Fruit fly (Drosophila melanogaster): ENCODE data around the gene Ptp10D.

The Ptp10D gene

dm6 chrX:11643227-11643626 lies 21.4 kb downstream of the Ptp10D start:
- TF ChIP-seq pan (optimal IDR thresholded peaks at IDR 0.05) = no peak
- TF ChIP-seq CG8478 (optimal IDR thresholded peaks at IDR 0.05) = no peak
- TF ChIP-seq Dll (optimal IDR thresholded peaks at IDR 0.05) = no peak
- no peak for TF ChIP-seq usp (GFP tag; optimal IDR thresholded peaks at IDR 0.05)
- no peak for TF ChIP-seq psq (optimal IDR thresholded peaks at IDR 0.05)
- no peak for TF ChIP-seq EcR (GFP tag; optimal IDR thresholded peaks at IDR 0.05)

- TF ChIP-seq CG8478 (optimal IDR thresholded peaks at IDR 0.05) (no peak), Dll (optimal IDR thresholded peaks at IDR 0.05) (no peak), usp (GFP tag; optimal IDR thresholded peaks at IDR 0.05) (no peak), pan (optimal IDR thresholded peaks at IDR 0.05) (no peak), psq (optimal IDR thresholded peaks at IDR 0.05) (no peak), EcR (GFP tag; optimal IDR thresholded peaks at IDR 0.05) (no peak)
These were observed 22.8 kb downstream of the Ptp10D start for dm6 chrX:11644530-11645080.

DNA sequence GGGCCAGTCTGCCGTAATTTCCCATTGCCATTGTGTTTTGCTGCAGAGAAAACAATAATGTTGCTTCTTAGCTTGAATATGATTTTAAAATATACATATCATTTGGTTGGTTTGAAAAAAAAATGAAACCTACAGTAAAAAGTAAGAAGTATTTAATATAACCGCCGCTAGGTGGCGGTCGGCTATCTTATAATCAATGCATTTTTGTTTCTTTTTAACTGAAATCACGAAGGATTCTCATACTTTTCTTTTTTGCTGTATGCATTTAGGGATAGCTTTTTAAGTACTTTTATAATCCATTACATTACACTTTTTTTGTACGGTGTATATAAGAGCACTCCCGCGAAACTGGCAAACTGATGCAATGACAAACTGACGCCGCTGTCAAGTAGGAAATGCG lies 29.6 kb downstream of the Ptp10D start:
- TF ChIP-seq usp (GFP tag; optimal IDR thresholded peaks at IDR 0.05) (no peak), EcR (GFP tag; optimal IDR thresholded peaks at IDR 0.05) (no peak), Dll (optimal IDR thresholded peaks at IDR 0.05) (no peak), psq (optimal IDR thresholded peaks at IDR 0.05) (no peak), pan (optimal IDR thresholded peaks at IDR 0.05) (no peak), CG8478 (optimal IDR thresholded peaks at IDR 0.05) (no peak)

DNA sequence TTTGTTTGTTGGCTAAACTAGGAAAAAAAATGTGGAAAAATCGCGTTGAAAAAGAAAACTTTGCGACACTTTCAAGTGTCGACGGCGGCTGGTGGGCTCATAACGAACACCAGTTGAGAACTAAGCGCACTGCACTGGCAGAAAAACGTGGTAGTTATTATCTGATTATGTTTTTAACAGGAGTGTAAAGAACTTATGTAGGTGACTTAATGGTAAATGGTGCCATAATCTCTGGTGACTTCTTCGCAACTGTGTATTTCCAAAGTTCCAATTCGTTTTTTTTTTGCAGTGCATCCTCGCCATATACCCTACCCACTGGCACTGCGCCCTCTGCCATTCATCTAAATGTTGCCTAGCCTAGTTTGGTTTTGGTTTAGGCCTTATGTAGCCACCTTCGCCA lies 31.2 kb downstream of the Ptp10D start:
- TF ChIP-seq psq (optimal IDR thresholded peaks at IDR 0.05) (no peak), usp (GFP tag; optimal IDR thresholded peaks at IDR 0.05) (no peak), Dll (optimal IDR thresholded peaks at IDR 0.05) (no peak), CG8478 (optimal IDR thresholded peaks at IDR 0.05) (no peak), pan (optimal IDR thresholded peaks at IDR 0.05) (no peak), EcR (GFP tag; optimal IDR thresholded peaks at IDR 0.05) (no peak)

- TF ChIP-seq psq (optimal IDR thresholded peaks at IDR 0.05) = no peak
- TF ChIP-seq usp (GFP tag; optimal IDR thresholded peaks at IDR 0.05) = no peak
- TF ChIP-seq EcR (GFP tag; optimal IDR thresholded peaks at IDR 0.05) = no peak
- TF ChIP-seq pan (optimal IDR thresholded peaks at IDR 0.05) = no peak
- no peak for TF ChIP-seq CG8478 (optimal IDR thresholded peaks at IDR 0.05)
- TF ChIP-seq Dll (optimal IDR thresholded peaks at IDR 0.05) = no peak
These were observed 35.3 kb downstream of the Ptp10D start for dm6 chrX:11657140-11657539.

DNA sequence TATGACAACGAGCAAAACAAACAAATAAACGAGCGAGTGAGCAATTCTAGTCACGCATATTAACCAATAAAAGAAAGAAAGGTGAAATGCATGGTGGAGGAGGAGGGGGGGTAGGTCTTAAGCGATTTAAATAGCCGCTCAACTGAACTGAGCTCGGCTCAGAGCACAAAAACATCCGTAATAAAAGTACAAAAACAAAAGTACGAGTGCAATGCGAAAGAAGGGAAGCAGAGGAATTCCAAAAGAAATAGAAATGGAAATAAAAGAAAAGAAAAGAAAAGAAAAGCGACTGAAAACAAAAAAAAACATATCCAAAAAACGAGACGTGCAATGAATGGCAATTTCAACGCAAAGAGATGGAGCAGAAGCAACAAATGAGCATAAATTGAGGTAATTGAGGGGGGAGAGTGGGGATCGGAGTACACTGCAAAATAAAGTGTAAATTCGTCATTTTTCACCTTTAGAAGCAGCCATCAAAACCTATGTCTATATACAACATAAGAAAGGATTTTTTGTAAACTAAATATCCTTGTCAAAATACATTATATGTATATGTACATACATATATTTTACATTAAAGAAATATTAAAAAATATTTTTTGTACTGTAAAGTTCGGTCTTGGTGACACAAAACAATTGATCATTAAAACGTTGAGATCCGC lies 36.5 kb downstream of the Ptp10D start:
- no peak for TF ChIP-seq CG8478 (optimal IDR thresholded peaks at IDR 0.05)

dm6 chrX:11659080-11659479 lies 37.3 kb downstream of the Ptp10D start:
- TF ChIP-seq EcR (GFP tag; optimal IDR thresholded peaks at IDR 0.05) = no peak
- TF ChIP-seq usp (GFP tag; optimal IDR thresholded peaks at IDR 0.05) = no peak
- TF ChIP-seq psq (optimal IDR thresholded peaks at IDR 0.05) = no peak
- no peak for TF ChIP-seq Dll (optimal IDR thresholded peaks at IDR 0.05)
- TF ChIP-seq CG8478 (optimal IDR thresholded peaks at IDR 0.05) = no peak
- TF ChIP-seq pan (optimal IDR thresholded peaks at IDR 0.05) = no peak

- TF ChIP-seq psq (optimal IDR thresholded peaks at IDR 0.05) = no peak
- no peak for TF ChIP-seq CG8478 (optimal IDR thresholded peaks at IDR 0.05)
- TF ChIP-seq pan (optimal IDR thresholded peaks at IDR 0.05) = no peak
- TF ChIP-seq usp (GFP tag; optimal IDR thresholded peaks at IDR 0.05) = no peak
- TF ChIP-seq Dll (optimal IDR thresholded peaks at IDR 0.05) = no peak
- TF ChIP-seq EcR (GFP tag; optimal IDR thresholded peaks at IDR 0.05) = no peak
These were observed 37.8 kb downstream of the Ptp10D start for dm6 chrX:11659634-11660033.

- TF ChIP-seq EcR (GFP tag; optimal IDR thresholded peaks at IDR 0.05) (no peak), usp (GFP tag; optimal IDR thresholded peaks at IDR 0.05) (no peak), psq (optimal IDR thresholded peaks at IDR 0.05) (no peak), pan (optimal IDR thresholded peaks at IDR 0.05) (no peak), Dll (optimal IDR thresholded peaks at IDR 0.05) (no peak), CG8478 (optimal IDR thresholded peaks at IDR 0.05) (no peak)
These were observed 38.7 kb downstream of the Ptp10D start for dm6 chrX:11660476-11660875.

DNA sequence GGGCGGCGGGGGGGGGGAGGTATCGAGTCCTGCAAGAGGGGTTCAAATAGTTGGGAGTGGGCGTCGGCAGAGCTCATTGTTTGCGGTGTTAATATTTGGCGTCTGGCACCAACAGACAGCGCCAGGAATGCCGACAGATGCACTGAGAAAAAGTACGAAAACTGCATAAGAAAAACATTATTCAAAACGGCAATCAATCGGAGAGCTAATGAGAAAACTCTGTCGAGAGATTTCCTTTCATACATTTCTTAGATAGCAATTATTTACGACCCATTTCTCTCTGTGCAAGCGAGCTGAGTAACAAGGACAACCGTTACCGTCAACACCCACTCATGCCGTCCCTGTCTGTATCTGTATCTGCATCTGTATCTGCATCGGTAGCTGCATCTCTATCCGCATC lies 42.2 kb downstream of the Ptp10D start:
- no peak for TF ChIP-seq CG8478 (optimal IDR thresholded peaks at IDR 0.05)

dm6 chrX:11678539-11679040 lies 56.8 kb downstream of the Ptp10D start, which contains the start of the genes Vlet and bif:
Vlet (minus strand) TSS chrX:11678589.
bif (plus strand) TSS chrX:11678970.
- TF ChIP-seq CG8478 (optimal IDR thresholded peaks at IDR 0.05) (no peak), Dll (optimal IDR thresholded peaks at IDR 0.05) (no peak), usp (GFP tag; optimal IDR thresholded peaks at IDR 0.05) (no peak), psq (optimal IDR thresholded peaks at IDR 0.05) (no peak), EcR (GFP tag; optimal IDR thresholded peaks at IDR 0.05) (no peak), pan (optimal IDR thresholded peaks at IDR 0.05) (no peak)

DNA sequence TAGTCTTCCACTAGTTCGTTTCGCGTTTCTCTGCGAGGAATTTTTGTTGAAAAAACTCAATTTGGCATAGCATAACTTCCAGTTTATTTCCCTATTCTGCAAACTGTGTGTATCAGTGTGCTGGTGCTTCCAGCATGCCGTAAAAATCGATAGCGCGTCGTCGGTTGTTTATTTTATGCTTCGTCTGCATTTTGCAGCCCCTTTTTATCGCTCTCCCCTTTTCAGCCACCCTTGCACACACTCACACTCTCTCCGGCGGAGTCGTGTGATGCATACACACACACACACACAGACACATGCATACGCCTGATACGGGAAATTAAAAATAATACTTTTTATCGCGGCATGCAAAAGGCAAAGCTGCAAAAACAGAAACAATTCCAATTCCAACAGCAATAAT lies 57.6 kb downstream of the Ptp10D start:
- TF ChIP-seq pan (optimal IDR thresholded peaks at IDR 0.05) = no peak
- no peak for TF ChIP-seq psq (optimal IDR thresholded peaks at IDR 0.05)
- TF ChIP-seq usp (GFP tag; optimal IDR thresholded peaks at IDR 0.05) = no peak
- TF ChIP-seq EcR (GFP tag; optimal IDR thresholded peaks at IDR 0.05) = no peak

dm6 chrX:11680405-11680804 lies 58.6 kb downstream of the Ptp10D start:
- TF ChIP-seq Dll (optimal IDR thresholded peaks at IDR 0.05) = no peak
- TF ChIP-seq pan (optimal IDR thresholded peaks at IDR 0.05) = no peak
- no peak for TF ChIP-seq usp (GFP tag; optimal IDR thresholded peaks at IDR 0.05)
- no peak for TF ChIP-seq EcR (GFP tag; optimal IDR thresholded peaks at IDR 0.05)
